Fruit fly (Drosophila melanogaster) whole organism, embryonic: ENCODE measurements around the gene RpS14a.

Experiments used
- CG17328 ChIP-seq: fragments of 200-800 bp; sonication (Bioruptor generic); IDR thresholded peaks from 2 replicates; pipeline ENCODE4 v1.3.6; 2022; ENCODE audit warnings: missing biosample characterization, missing genetic modification characterization
- CG18262 ChIP-seq: fragments of 200-800 bp; optimal IDR thresholded peaks from 3 replicates; lab custom pipeline; 2019; ENCODE audit warnings: missing biosample characterization, mild to moderate bottlenecking, missing genetic modification characterization, moderate library complexity
- CG5180 ChIP-seq: fragments of 200-800 bp; sonication (Bioruptor generic); optimal IDR thresholded peaks from 3 replicates; lab custom pipeline; 2017; ENCODE audit warnings: missing biosample characterization, missing genetic modification characterization, mild to moderate bottlenecking, moderate library complexity, missing genetic modification reagents
- disco-r ChIP-seq: fragments of 200-800 bp; sonication (Bioruptor generic); optimal IDR thresholded peaks from 2 replicates; lab custom pipeline; 2016; ENCODE audit warnings: missing biosample characterization, missing genetic modification characterization
- vfl ChIP-seq: fragments of 200-800 bp; sonication (Bioruptor generic); optimal IDR thresholded peaks from 2 replicates; lab custom pipeline; 2016; ENCODE audit warnings: missing biosample characterization, missing genetic modification characterization

DNA sequence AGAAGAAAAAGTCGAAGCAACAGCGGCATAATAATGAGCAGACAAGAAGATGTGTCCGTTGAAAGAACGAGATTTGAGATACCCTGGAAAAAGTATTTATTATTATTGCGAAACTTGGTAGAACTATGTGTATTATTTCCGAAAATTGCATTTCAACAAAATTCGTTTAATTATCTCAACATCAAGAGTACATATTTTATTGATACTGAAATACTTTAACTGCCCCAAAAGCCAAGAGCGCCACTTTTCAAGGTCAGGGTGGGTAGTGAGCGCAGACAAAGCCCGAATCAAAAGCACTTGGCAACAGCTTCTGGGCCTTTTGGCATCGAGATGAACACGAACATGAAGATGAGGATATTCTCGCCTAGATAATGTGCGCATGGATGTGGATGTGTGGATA lies 45.7 kb downstream of the RpS14a start:
- TF ChIP-seq disco-r (GFP tag; lab: Kevin White, UChicago) (no peak), CG18262 (no peak), vfl (GFP tag; lab: Kevin White, UChicago) (no peak), CG5180 (GFP tag; lab: Kevin White, UChicago) (no peak), CG17328 (GFP tag; lab: Robert Waterston, UW) (no peak)
